Worm (Caenorhabditis elegans): ENCODE data around the gene trpp-9.

DNA sequence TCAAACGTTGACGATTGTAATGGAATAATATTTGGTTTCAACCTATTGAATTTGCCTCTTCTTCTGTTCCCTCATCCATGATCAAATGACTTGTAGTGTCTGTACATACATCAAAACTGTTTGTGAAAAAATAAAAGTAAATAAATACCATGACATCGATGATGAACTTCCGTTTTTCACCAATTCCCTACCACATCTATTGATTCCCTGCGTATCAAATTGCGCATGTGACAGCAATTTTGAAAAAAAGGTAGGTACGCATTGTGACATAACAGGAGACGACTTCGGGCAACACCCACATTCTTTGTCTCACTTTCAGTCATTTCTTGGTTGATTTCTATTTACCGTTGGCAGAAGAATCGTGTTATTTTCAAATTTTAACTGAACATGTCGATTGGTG, 27.3 kb upstream of the trpp-9 start, which contains the start of gene C35C5.9:
- TF ChIP-seq hmg-1.1 (GFP tag; IDR thresholded peaks at IDR 0.05) (no peak), R02D3.7 (tag; optimal IDR thresholded peaks at IDR 0.05) (no peak), lin-15B (tag; optimal IDR thresholded peaks at IDR 0.05) (no peak), D1046.2 (GFP tag; IDR thresholded peaks at IDR 0.05) (no peak), ceh-82 (tag; optimal IDR thresholded peaks at IDR 0.05) (no peak), aly-2 (tag; optimal IDR thresholded peaks at IDR 0.05) (no peak), nhr-28 (tag; optimal IDR thresholded peaks at IDR 0.05) (no peak), egl-27 (tag; optimal IDR thresholded peaks at IDR 0.05) (no peak), snpc-4 (tag; optimal IDR thresholded peaks at IDR 0.05) (no peak), skn-1 (tag; optimal IDR thresholded peaks at IDR 0.05) (no peak), spr-1 (tag; optimal IDR thresholded peaks at IDR 0.05) (no peak)
